Worm (Caenorhabditis elegans) whole organism, L4 larva: ENCODE data around the gene F17A2.13.

ENCODE experiments used
- F10B5.3 ChIP-seq: sonication (generic microtip); optimal IDR thresholded peaks from 2 replicates; lab custom pipeline; 2016; ENCODE audit warnings: mild to moderate bottlenecking, missing genetic modification characterization, missing compliant biosample characterization
- aha-1 ChIP-seq: fragments of 150-350 bp; peaks from one replicate; lab custom pipeline; 2014; ENCODE audit warnings: missing biosample characterization, missing genetic modification characterization
- nhr-6 ChIP-seq: fragments of 150-350 bp; optimal IDR thresholded peaks from 2 replicates; lab custom pipeline; 2014; ENCODE audit warnings: missing biosample characterization, missing genetic modification characterization

DNA sequence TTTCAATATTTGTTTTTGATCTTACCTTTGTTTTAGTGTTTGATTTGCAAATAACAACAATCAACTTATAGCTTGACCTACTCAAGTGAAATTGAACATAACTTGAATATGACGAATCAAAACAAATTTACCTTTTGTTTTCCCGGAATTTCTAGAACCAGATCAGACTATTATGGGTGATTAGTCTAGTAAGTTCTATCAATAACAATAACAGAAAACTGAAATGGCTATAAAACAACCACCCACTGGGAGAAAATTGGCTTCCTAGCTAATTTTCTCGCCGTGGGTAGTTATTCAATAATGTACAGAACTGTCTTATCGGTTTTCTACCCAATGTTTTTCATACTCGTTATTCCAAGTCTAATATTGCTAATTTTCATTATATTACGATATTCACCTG is 7.2 kb downstream of the F17A2.13 start, which contains the start of gene srd-45:
- no peak for TF ChIP-seq nhr-6
- TF ChIP-seq aha-1 (tag; lab: Kevin White, UChicago) = no peak
- TF ChIP-seq F10B5.3 (tag; lab: Kevin White, UChicago) = no peak
